Worm (Caenorhabditis elegans): ENCODE data around the gene abcf-2.

DNA sequence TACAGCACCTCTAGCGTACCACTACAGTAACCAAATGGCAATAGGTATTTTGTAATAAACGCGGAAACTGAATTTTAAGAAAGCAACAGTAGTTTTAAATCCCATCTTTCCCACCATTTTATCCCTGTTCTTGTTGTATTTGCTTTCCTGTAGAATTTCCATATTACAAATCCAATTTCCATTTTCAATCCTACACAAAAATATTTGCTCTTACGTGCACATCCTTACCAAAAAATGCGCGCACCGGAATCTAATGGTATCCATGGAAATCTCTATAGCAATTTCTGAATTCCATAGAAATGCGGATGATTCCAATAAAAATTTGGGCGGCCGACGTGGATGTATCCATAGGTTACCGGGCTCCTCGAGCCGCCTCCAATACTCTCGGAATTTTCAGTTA, 31.9 kb downstream of the abcf-2 start, which contains the start of gene trf-1:
- TF ChIP-seq cog-1 (tag; optimal IDR thresholded peaks at IDR 0.05) (no peak), flt-1 (GFP tag; IDR thresholded peaks at IDR 0.05) (no peak), ref-1 (GFP tag; conservative IDR thresholded peaks at IDR 0.05) (no peak), T22C8.4 (GFP tag; IDR thresholded peaks at IDR 0.05) (no peak), tab-1 (GFP tag; IDR thresholded peaks at IDR 0.05) (no peak)
